Fruit fly (Drosophila melanogaster): ENCODE results near the gene CG7246.

CG7246 gene

DNA sequence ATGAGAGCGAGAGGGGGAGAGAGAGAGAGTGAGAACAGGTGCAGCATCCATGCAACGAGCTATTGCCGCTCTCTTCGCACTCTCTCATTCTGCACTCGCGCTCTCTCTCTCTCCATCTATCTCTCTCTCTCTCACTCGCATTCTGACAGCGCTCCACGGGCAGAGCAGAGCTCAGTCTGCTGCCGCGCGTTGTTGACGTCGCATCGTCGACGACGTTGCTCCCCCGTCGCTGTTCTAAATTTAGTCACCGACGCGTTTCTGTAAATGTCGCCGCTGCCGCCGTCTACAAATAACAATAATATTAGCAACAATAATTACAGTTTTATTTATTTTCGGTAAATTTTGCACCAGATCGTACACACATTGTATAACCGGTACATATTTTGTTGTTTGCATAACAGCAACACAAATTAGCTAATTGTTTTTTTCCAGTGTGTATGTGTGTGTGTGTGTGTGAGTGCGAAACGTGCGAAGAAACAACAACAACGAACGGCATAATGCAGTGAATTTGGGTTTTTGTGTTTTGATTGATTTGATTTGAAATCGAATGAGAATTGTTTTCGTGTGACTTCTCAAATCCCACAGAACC lies 38.3 kb downstream of the CG7246 start (continued):
- TF ChIP-seq sc (optimal IDR thresholded peaks at IDR 0.05) (no peak), sc (GFP tag; optimal IDR thresholded peaks at IDR 0.05) (no peak), stwl (tag; optimal IDR thresholded peaks at IDR 0.05) (no peak), zen (tag; optimal IDR thresholded peaks at IDR 0.05) (no peak), GATAe (GFP tag; conservative IDR thresholded peaks at IDR 0.05) (no peak), Opbp (GFP tag; IDR thresholded peaks at IDR 0.05; ENCODE audit: partially characterized antibody) (no peak; the same call in 2 of the 3 replicates), CG31388 (GFP tag; optimal IDR thresholded peaks at IDR 0.05) (no peak), CG15696 (tag; optimal IDR thresholded peaks at IDR 0.05) (no peak), abd-A (tag; optimal IDR thresholded peaks at IDR 0.05) (no peak), Myb (GFP tag; optimal IDR thresholded peaks at IDR 0.05) (no peak), Mes4 (GFP tag; optimal IDR thresholded peaks at IDR 0.05) (no peak), D19B (GFP tag; optimal IDR thresholded peaks at IDR 0.05) (no peak), klu (GFP tag; IDR thresholded peaks at IDR 0.05) (no peak), Atf3 (GFP tag; optimal IDR thresholded peaks at IDR 0.05) (no peak), Scr (GFP tag; IDR thresholded peaks at IDR 0.05; ENCODE audit: partially characterized antibody) (peak; percentile 40; the same call in 1 of the 2 replicates), CG11560 (tag; IDR thresholded peaks at IDR 0.05) (no peak), Xbp1 (GFP tag; optimal IDR thresholded peaks at IDR 0.05) (peak; percentile 5), chinmo (GFP tag; IDR thresholded peaks at IDR 0.05; ENCODE audit: partially characterized antibody) (peak; percentile 96; the same call in 3 of the 4 replicates), CG30403 (GFP tag; optimal IDR thresholded peaks at IDR 0.05) (peak; percentile 13), lmd (GFP tag; IDR thresholded peaks at IDR 0.05) (peak; percentile 26; the same call in 1 of the 2 replicates), CG14441 (GFP tag; IDR thresholded peaks at IDR 0.05) (0 out of 2 replicates have a peak, but pooled peaks have one; percentile 10), CG3281 (GFP tag; optimal IDR thresholded peaks at IDR 0.05) (no peak), h (optimal IDR thresholded peaks at IDR 0.05) (no peak), lab (GFP tag; optimal IDR thresholded peaks at IDR 0.05) (peak; percentile 51), CG4404 (GFP tag; IDR thresholded peaks at IDR 0.05) (no peak), Drgx (GFP tag; IDR thresholded peaks at IDR 0.05) (peak; percentile 40), Hey (tag; optimal IDR thresholded peaks at IDR 0.05) (no peak), chm (GFP tag; IDR thresholded peaks at IDR 0.05) (no peak), amos (GFP tag; IDR thresholded peaks at IDR 0.05; ENCODE audit: partially characterized antibody) (peak; percentile 33; the same call in 1 of the 2 replicates), mam (GFP tag; optimal IDR thresholded peaks at IDR 0.05) (no peak), cg (GFP tag; optimal IDR thresholded peaks at IDR 0.05) (peak; percentile 61), prd (optimal IDR thresholded peaks at IDR 0.05) (no peak), prd (GFP tag; IDR thresholded peaks at IDR 0.05) (0 out of 3 replicates have a peak, but pooled peaks have one; percentile 30), CG11093 (GFP tag; IDR thresholded peaks at IDR 0.05) (no peak), rib (GFP tag; IDR thresholded peaks at IDR 0.05) (no peak), Trl (optimal IDR thresholded peaks at IDR 0.05) (peak; percentile 83 to 89), Trl (GFP tag; optimal IDR thresholded peaks at IDR 0.05) (no peak), CG31441 (GFP tag; IDR thresholded peaks at IDR 0.05) (no peak), tap (tag; optimal IDR thresholded peaks at IDR 0.05) (no peak), CG34224 (GFP tag; IDR thresholded peaks at IDR 0.05; ENCODE audit: partially characterized antibody) (peak; percentile 24; the same call in 1 of the 3 replicates), Asciz (GFP tag; optimal IDR thresholded peaks at IDR 0.05) (no peak), pum (GFP tag; optimal IDR thresholded peaks at IDR 0.05) (no peak), grau (tag; optimal IDR thresholded peaks at IDR 0.05) (peak; percentile 36), CG8281 (tag; optimal IDR thresholded peaks at IDR 0.05) (no peak), jing (GFP tag; optimal IDR thresholded peaks at IDR 0.05) (no peak), eve (GFP tag; optimal IDR thresholded peaks at IDR 0.05) (peak in 1 of 2 experiments; percentile 61), CG17359 (tag; optimal IDR thresholded peaks at IDR 0.05) (peak; percentile 30), CG7271 (tag; optimal IDR thresholded peaks at IDR 0.05) (no peak), CG15479 (GFP tag; optimal IDR thresholded peaks at IDR 0.05) (peak; percentile 71), CG6175 (GFP tag; IDR thresholded peaks at IDR 0.05) (no peak), Elba2 (GFP tag; optimal IDR thresholded peaks at IDR 0.05) (no peak)
